Fruit fly (Drosophila melanogaster): ENCODE measurements around the gene MsrA.

DNA sequence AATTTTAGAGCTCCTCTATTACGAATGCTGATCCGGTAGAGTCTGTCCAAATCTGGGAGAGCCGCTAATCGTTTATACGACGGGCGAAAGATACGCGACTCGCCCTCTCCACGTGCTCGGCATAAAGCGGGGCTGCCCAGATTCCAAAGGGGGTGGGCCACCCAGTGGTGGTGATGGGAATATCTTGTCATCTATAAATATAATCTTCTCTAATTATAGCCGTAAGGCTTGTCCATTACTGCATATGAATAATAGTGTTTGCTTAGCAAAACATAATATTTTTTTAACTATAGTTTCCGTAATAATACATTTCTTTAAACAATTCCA lies 9.2 kb upstream of the MsrA start:
- TF ChIP-seq Mio (GFP tag; optimal IDR thresholded peaks at IDR 0.05) (no peak), Jra (GFP tag; optimal IDR thresholded peaks at IDR 0.05) (no peak), psq (GFP tag; optimal IDR thresholded peaks at IDR 0.05) (no peak), tai (GFP tag; optimal IDR thresholded peaks at IDR 0.05) (no peak), HLH106 (tag; optimal IDR thresholded peaks at IDR 0.05) (no peak), sage (GFP tag; optimal IDR thresholded peaks at IDR 0.05) (no peak), pan (optimal IDR thresholded peaks at IDR 0.05) (no peak), Myc (optimal IDR thresholded peaks at IDR 0.05) (no peak), Dfd (GFP tag; optimal IDR thresholded peaks at IDR 0.05) (no peak), usp (GFP tag; optimal IDR thresholded peaks at IDR 0.05) (no peak), jim (GFP tag; optimal IDR thresholded peaks at IDR 0.05) (no peak)

Data from whole organism, wandering third instar larva.